Fruit fly (Drosophila melanogaster) whole organism, embryonic: ENCODE measurements around the gene RfC4.
A peak's percentile ranks its signal among the peaks of the same experiment; 100 is the strongest.

Source experiments
- CG10543 ChIP-seq: fragments of 200-800 bp; sonication (Bioruptor generic); optimal IDR thresholded peaks from 3 replicates; lab custom pipeline; 2017; ENCODE audit warnings: missing biosample characterization, mild to moderate bottlenecking, missing genetic modification characterization, moderate library complexity
- CG11504 ChIP-seq: fragments of 200-800 bp; sonication (Bioruptor generic); optimal IDR thresholded peaks from 3 replicates; lab custom pipeline; 2019; ENCODE audit warnings: missing biosample characterization, mild to moderate bottlenecking, missing genetic modification characterization, moderate library complexity
- CG12071 ChIP-seq: fragments of 200-800 bp; sonication (Bioruptor generic); optimal IDR thresholded peaks from 3 replicates; lab custom pipeline; 2018; ENCODE audit warnings: missing biosample characterization, mild to moderate bottlenecking, missing genetic modification characterization
- CG12769 ChIP-seq: fragments of 200-800 bp; sonication (Bioruptor generic); optimal IDR thresholded peaks from 2 replicates; lab custom pipeline; 2019; ENCODE audit warnings: missing biosample characterization, mild to moderate bottlenecking, missing genetic modification characterization, moderate library complexity
- CG12942 ChIP-seq: fragments of 200-800 bp; sonication (Bioruptor generic); optimal IDR thresholded peaks from 3 replicates; lab custom pipeline; 2016; ENCODE audit warnings: missing biosample characterization, missing genetic modification characterization
- CG14441 ChIP-seq: fragments of 200-800 bp; sonication (Bioruptor generic); IDR thresholded peaks from 2 replicates; pipeline ENCODE4 v1.3.6; 2022; ENCODE audit warnings: missing biosample characterization, missing genetic modification characterization
- CG14860 ChIP-seq: fragments of 200-800 bp; sonication (Bioruptor generic); IDR thresholded peaks from 3 replicates; pipeline ENCODE4 v1.3.6; 2022; ENCODE audit warnings: missing biosample characterization, missing genetic modification characterization; ENCODE audit not compliant: partially characterized antibody
- CG15479 ChIP-seq: fragments of 200-800 bp; sonication (Bioruptor generic); optimal IDR thresholded peaks from 3 replicates; lab custom pipeline; 2019; ENCODE audit warnings: missing biosample characterization, mild to moderate bottlenecking, missing genetic modification characterization, moderate library complexity
- CG1647 ChIP-seq: fragments of 200-800 bp; sonication (Bioruptor generic); optimal IDR thresholded peaks from 3 replicates; lab custom pipeline; 2016; ENCODE audit warnings: missing biosample characterization, missing genetic modification characterization
- CG16815 ChIP-seq: fragments of 200-800 bp; sonication (Bioruptor generic); optimal IDR thresholded peaks from 3 replicates; lab custom pipeline; 2017; ENCODE audit warnings: missing biosample characterization, mild to moderate bottlenecking, missing genetic modification characterization
- CG2199 ChIP-seq: fragments of 200-800 bp; sonication (Bioruptor generic); IDR thresholded peaks from 3 replicates; pipeline ENCODE4 v1.3.6; 2022; ENCODE audit warnings: missing biosample characterization, missing genetic modification characterization
- CG32772 ChIP-seq: fragments of 200-800 bp; sonication (Bioruptor generic); IDR thresholded peaks from 2 replicates; pipeline ENCODE4 v1.3.6; 2022; ENCODE audit warnings: missing biosample characterization, missing genetic modification characterization
- CG6254 ChIP-seq: fragments of 200-800 bp; sonication (Bioruptor generic); optimal IDR thresholded peaks from 3 replicates; lab custom pipeline; 2017; ENCODE audit warnings: mild to moderate bottlenecking, missing biosample characterization, missing genetic modification reagents, missing genetic modification characterization
- CG6683 ChIP-seq: fragments of 200-800 bp; sonication (Bioruptor generic); optimal IDR thresholded peaks from 2 replicates; lab custom pipeline; 2017; ENCODE audit warnings: missing biosample characterization, mild to moderate bottlenecking, missing genetic modification characterization, missing genetic modification reagents
- CG6689 ChIP-seq: fragments of 200-800 bp; sonication (Bioruptor generic); IDR thresholded peaks from 2 replicates; pipeline ENCODE4 v1.3.6; 2022; ENCODE audit warnings: missing biosample characterization, missing genetic modification characterization
- CG6813 ChIP-seq: fragments of 200-800 bp; sonication (Bioruptor generic); optimal IDR thresholded peaks from 2 replicates; lab custom pipeline; 2017; ENCODE audit warnings: missing biosample characterization, missing genetic modification characterization, mild to moderate bottlenecking, moderate library complexity, missing genetic modification reagents
- CG7786 ChIP-seq: fragments of 200-800 bp; sonication (Bioruptor generic); optimal IDR thresholded peaks from 2 replicates; lab custom pipeline; 2016; ENCODE audit warnings: missing biosample characterization, missing genetic modification characterization
- Ets65A ChIP-seq: fragments of 200-800 bp; sonication (Bioruptor generic); peaks from one replicate; lab custom pipeline; 2016; ENCODE audit warnings: missing biosample characterization, missing genetic modification characterization
- Hand ChIP-seq: fragments of 200-800 bp; sonication (Bioruptor generic); optimal IDR thresholded peaks from 2 replicates; lab custom pipeline; 2017; ENCODE audit warnings: mild to moderate bottlenecking, missing biosample characterization, missing genetic modification reagents, missing genetic modification characterization
- Hey ChIP-seq: fragments of 200-800 bp; sonication (Bioruptor generic); optimal IDR thresholded peaks from 3 replicates; lab custom pipeline; 2018; ENCODE audit warnings: missing biosample characterization, mild to moderate bottlenecking, missing genetic modification characterization
- Hmr ChIP-seq: fragments of 200-800 bp; sonication (Bioruptor generic); optimal IDR thresholded peaks from 3 replicates; lab custom pipeline; 2017; ENCODE audit warnings: mild to moderate bottlenecking, missing biosample characterization, missing genetic modification reagents, missing genetic modification characterization
- Hr3 ChIP-seq: fragments of 200-800 bp; sonication (Bioruptor generic); optimal IDR thresholded peaks from 3 replicates; lab custom pipeline; 2016; ENCODE audit warnings: missing biosample characterization, missing genetic modification characterization
- Hr39 ChIP-seq: fragments of >200 bp; optimal IDR thresholded peaks from 2 replicates; lab custom pipeline; 2017
- Hr78 ChIP-seq, 2 experiments: fragments of 200-800 bp in 1 of 2; fragments of >200 bp in 1 of 2; sonication (Bioruptor generic) in 1 of 2; optimal IDR thresholded peaks; 2 replicates each; lab custom pipeline; 2017 to 2019; ENCODE audit warnings: missing biosample characterization in 2 of 2, missing genetic modification characterization in 2 of 2, mild to moderate bottlenecking in 1 of 2, moderate library complexity in 1 of 2
- Lpt ChIP-seq: fragments of >200 bp; optimal IDR thresholded peaks from 2 replicates; lab custom pipeline; 2018; ENCODE audit warnings: missing biosample characterization, missing genetic modification characterization
- Sox102F ChIP-seq: fragments of 200-800 bp; sonication (Bioruptor generic); optimal IDR thresholded peaks from 2 replicates; lab custom pipeline; 2018; ENCODE audit warnings: missing biosample characterization, mild to moderate bottlenecking, missing genetic modification characterization, moderate library complexity
- bab2 ChIP-seq: fragments of 200-800 bp; sonication (Bioruptor generic); optimal IDR thresholded peaks from 2 replicates; lab custom pipeline; 2016; ENCODE audit warnings: missing biosample characterization, missing genetic modification characterization
- bigmax ChIP-seq: fragments of 200-800 bp; sonication (Bioruptor generic); optimal IDR thresholded peaks from 2 replicates; lab custom pipeline; 2018; ENCODE audit warnings: missing biosample characterization, mild to moderate bottlenecking, missing genetic modification characterization
- bsh ChIP-seq, 2 experiments: fragments of 200-800 bp; sonication (Bioruptor generic); optimal IDR thresholded peaks; 2 replicates each; lab custom pipeline; 2017 to 2018; ENCODE audit warnings: mild to moderate bottlenecking in 2 of 2, missing biosample characterization in 2 of 2, missing genetic modification characterization in 2 of 2, moderate library complexity in 1 of 2
- cg ChIP-seq: fragments of 200-800 bp; sonication (Bioruptor generic); optimal IDR thresholded peaks from 3 replicates; lab custom pipeline; 2019; ENCODE audit warnings: missing biosample characterization, mild to moderate bottlenecking, missing genetic modification characterization, moderate library complexity
- chif ChIP-seq, 2 experiments: fragments of 200-800 bp; sonication (Bioruptor generic); optimal IDR thresholded peaks; 3 replicates each; lab custom pipeline; 2016; ENCODE audit warnings: missing biosample characterization in 2 of 2, missing genetic modification characterization in 2 of 2
- chm ChIP-seq: fragments of 200-800 bp; sonication (Bioruptor generic); IDR thresholded peaks from 2 replicates; pipeline ENCODE4 v1.3.6; 2022; ENCODE audit warnings: missing biosample characterization, missing genetic modification characterization
- crol ChIP-seq: fragments of 200-800 bp; sonication (Bioruptor generic); IDR thresholded peaks from 2 replicates; pipeline ENCODE4 v1.3.6; 2022; ENCODE audit warnings: missing biosample characterization, missing genetic modification characterization
- dpn ChIP-seq, 2 experiments: fragments of 200-800 bp; sonication (Bioruptor generic); optimal IDR thresholded peaks; 3 replicates each; lab custom pipeline; 2016; ENCODE audit warnings: missing biosample characterization in 2 of 2, missing genetic modification characterization in 2 of 2
- gcm ChIP-seq: fragments of 200-800 bp; sonication (Bioruptor generic); optimal IDR thresholded peaks from 2 replicates; lab custom pipeline; 2019; ENCODE audit warnings: missing biosample characterization, mild to moderate bottlenecking, missing genetic modification characterization, moderate library complexity
- gem ChIP-seq: fragments of 200-800 bp; sonication (Bioruptor generic); optimal IDR thresholded peaks from 2 replicates; lab custom pipeline; 2019; ENCODE audit warnings: missing biosample characterization, mild to moderate bottlenecking, missing genetic modification characterization, moderate library complexity
- grn ChIP-seq: fragments of 200-800 bp; sonication (Bioruptor generic); optimal IDR thresholded peaks from 3 replicates; lab custom pipeline; 2017; ENCODE audit warnings: missing biosample characterization, missing genetic modification characterization
- kni ChIP-seq: fragments of 200-800 bp; sonication (Bioruptor generic); optimal IDR thresholded peaks from 3 replicates; lab custom pipeline; 2017; ENCODE audit warnings: mild to moderate bottlenecking, missing biosample characterization, missing genetic modification reagents, missing genetic modification characterization
- lov ChIP-seq, 2 experiments: fragments of 200-800 bp in 1 of 2; fragments of >200 bp in 1 of 2; sonication (Bioruptor generic) in 1 of 2; IDR thresholded peaks in 1 of 2; optimal IDR thresholded peaks in 1 of 2; 2 replicates in 1 of 2; 3 replicates in 1 of 2; pipeline versions ENCODE4 v1.3.6 to Lab custom; 2017 to 2022; ENCODE audit warnings: missing biosample characterization in 1 of 2, missing genetic modification characterization in 1 of 2
- mirr ChIP-seq: fragments of 200-800 bp; sonication (Bioruptor generic); optimal IDR thresholded peaks from 3 replicates; lab custom pipeline; 2018; ENCODE audit warnings: missing biosample characterization, mild to moderate bottlenecking, missing genetic modification characterization
- otp ChIP-seq: fragments of 200-800 bp; sonication (Bioruptor generic); IDR thresholded peaks from 3 replicates; pipeline ENCODE4, ENCODE4 v1.3.6; 2022; ENCODE audit warnings: missing biosample characterization, missing genetic modification characterization
- phol ChIP-seq: fragments of 200-800 bp; sonication (Bioruptor generic); optimal IDR thresholded peaks from 3 replicates; lab custom pipeline; 2018; ENCODE audit warnings: missing biosample characterization, mild to moderate bottlenecking, missing genetic modification characterization, moderate library complexity
- pros ChIP-seq: fragments of 200-800 bp; sonication (Bioruptor generic); optimal IDR thresholded peaks from 3 replicates; lab custom pipeline; 2019; ENCODE audit warnings: missing biosample characterization, mild to moderate bottlenecking, missing genetic modification characterization, moderate library complexity
- sens ChIP-seq: fragments of 200-800 bp; sonication (Bioruptor generic); peaks from one replicate; lab custom pipeline; 2016; ENCODE audit warnings: missing biosample characterization, missing genetic modification characterization
- seq ChIP-seq: fragments of 200-800 bp; sonication (Bioruptor generic); IDR thresholded peaks from 2 replicates; pipeline ENCODE4 v1.3.6; 2022; ENCODE audit warnings: missing biosample characterization, missing genetic modification characterization
- so ChIP-seq: fragments of 200-800 bp; sonication (Bioruptor generic); IDR thresholded peaks from 3 replicates; pipeline ENCODE4 v1.3.6; 2022; ENCODE audit warnings: missing biosample characterization, missing genetic modification characterization
- sug ChIP-seq: fragments of 200-800 bp; optimal IDR thresholded peaks from 2 replicates; lab custom pipeline; 2019; ENCODE audit warnings: missing biosample characterization, mild to moderate bottlenecking, missing genetic modification characterization, moderate library complexity
- tio ChIP-seq: fragments of 200-800 bp; sonication (Bioruptor generic); optimal IDR thresholded peaks from 2 replicates; lab custom pipeline; 2017; ENCODE audit warnings: missing biosample characterization, missing genetic modification characterization, inconsistent platforms

Gene RfC4

dm6 chr3L:4119636-4120357, 16.0 kb downstream of the RfC4 start:
- TF ChIP-seq CG11504 (peak; percentile 7), CG1647 (no peak), Hmr (GFP tag; lab: Kevin White, UChicago) (peak; percentile 3), gcm (GFP tag; lab: Kevin White, UChicago) (peak; percentile 63), pros (GFP tag; lab: Kevin White, UChicago) (peak; percentile 39), phol (tag; lab: Kevin White, UChicago) (peak; percentile 21), CG16815 (GFP tag; lab: Kevin White, UChicago) (no peak), seq (GFP tag; lab: Robert Waterston, UW) (no peak), CG7786 (no peak), dpn (GFP tag; optimal IDR thresholded peaks at IDR 0.05; lab: Kevin White, UChicago) (no peak), Hand (GFP tag; lab: Kevin White, UChicago) (no peak), chif (GFP tag; optimal IDR thresholded peaks at IDR 0.05; lab: Kevin White, UChicago) (no peak), mirr (GFP tag; lab: Kevin White, UChicago) (peak; percentile 71), CG6683 (GFP tag; lab: Kevin White, UChicago) (no peak), Ets65A (GFP tag; lab: Kevin White, UChicago) (peak; percentile 32), Hr3 (GFP tag; lab: Kevin White, UChicago) (no peak), CG12942 (GFP tag; lab: Kevin White, UChicago) (no peak), Hr78 (GFP tag; optimal IDR thresholded peaks at IDR 0.05; lab: Kevin White, UChicago) (peak in 1 of 2 experiments; percentile 76), CG6689 (GFP tag; lab: Robert Waterston, UW) (0 out of 2 replicates have a peak, but pooled peaks have one; percentile 11), CG14860 (GFP tag; lab: Robert Waterston, UW) (no peak), so (GFP tag; lab: Robert Waterston, UW) (0 out of 3 replicates have a peak, but pooled peaks have one; percentile 11), CG6813 (GFP tag; lab: Kevin White, UChicago) (peak; percentile 23), CG14441 (GFP tag; lab: Robert Waterston, UW) (no peak), bsh (GFP tag; optimal IDR thresholded peaks at IDR 0.05; lab: Kevin White, UChicago) (peak in 1 of 2 experiments; percentile 3), CG32772 (GFP tag; lab: Robert Waterston, UW) (no peak), gem (tag; lab: Kevin White, UChicago) (peak; percentile 17), lov (optimal IDR thresholded peaks at IDR 0.05; lab: Kevin White, UChicago) (no peak), lov (GFP tag; IDR thresholded peaks at IDR 0.05; lab: Robert Waterston, UW) (0 out of 3 replicates have a peak, but pooled peaks have one; percentile 7), chm (GFP tag; lab: Robert Waterston, UW) (0 out of 2 replicates have a peak, but pooled peaks have one; percentile 9), cg (GFP tag; lab: Kevin White, UChicago) (peak; percentile 38), CG6254 (GFP tag; lab: Kevin White, UChicago) (peak; percentile 23), CG12769 (tag; lab: Kevin White, UChicago) (peak; percentile 63), crol (GFP tag; lab: Robert Waterston, UW) (0 out of 2 replicates have a peak, but pooled peaks have one; percentile 12), otp (GFP tag; lab: Robert Waterston, UW) (peak; percentile 50; the same call in 1 of the 3 replicates), Hey (tag; lab: Kevin White, UChicago) (peak; percentile 77), Hr39 (lab: Kevin White, UChicago) (no peak), sens (GFP tag; lab: Kevin White, UChicago) (peak; percentile 46), CG2199 (0 out of 3 replicates have a peak, but pooled peaks have one; percentile 49), Sox102F (peak; percentile 6), bab2 (GFP tag; lab: Kevin White, UChicago) (peak; percentile 11), CG12071 (GFP tag; lab: Kevin White, UChicago) (peak; percentile 14), bigmax (GFP tag; lab: Kevin White, UChicago) (no peak), tio (GFP tag; lab: Kevin White, UChicago) (no peak), kni (GFP tag; lab: Kevin White, UChicago) (peak; percentile 95), grn (GFP tag; lab: Kevin White, UChicago) (peak; percentile 88), Lpt (GFP tag; lab: Kevin White, UChicago) (peak; percentile 16), CG15479 (GFP tag; lab: Kevin White, UChicago) (no peak), sug (tag; lab: Kevin White, UChicago) (peak; percentile 72), CG10543 (GFP tag; lab: Kevin White, UChicago) (peak; percentile 23)
